Worm (Caenorhabditis elegans): Measurements from ENCODE around the gene F21C10.18.
"Not testable (repeated sequence)": the region's sequence is repeated elsewhere in the genome, so short reads cannot be mapped to it uniquely, and the experiment has no call there.

ce11 chrV:9090824-9091798 is 17.2 kb upstream of the F21C10.18 start:
- not testable (repeated sequence) for TF ChIP-seq T22C8.4 (GFP tag; IDR thresholded peaks at IDR 0.05); med-1 (GFP tag; optimal IDR thresholded peaks at IDR 0.05; ENCODE audit: insufficient read depth); klf-2 (GFP tag; conservative IDR thresholded peaks at IDR 0.05); flt-1 (GFP tag; IDR thresholded peaks at IDR 0.05)
